Fruit fly (Drosophila melanogaster) whole organism, wandering third instar larva: ENCODE results near the gene CG13924.

Experiments used
- Abd-B ChIP-seq: fragments of >200 bp; optimal IDR thresholded peaks from 2 replicates; lab custom pipeline; 2017; ENCODE audit warnings: missing biosample characterization, missing genetic modification characterization
- CG32264 ChIP-seq: fragments of 200-800 bp; sonication (Bioruptor generic); optimal IDR thresholded peaks from 2 replicates; lab custom pipeline; 2016; ENCODE audit warnings: missing biosample characterization, missing genetic modification characterization
- CG9705 ChIP-seq: fragments of 200-800 bp; sonication (Bioruptor generic); optimal IDR thresholded peaks from 2 replicates; lab custom pipeline; 2018; ENCODE audit warnings: missing biosample characterization, mild to moderate bottlenecking, missing genetic modification characterization
- CrebA ChIP-seq: fragments of 200-800 bp; sonication (Bioruptor generic); optimal IDR thresholded peaks from 2 replicates; lab custom pipeline; 2016; ENCODE audit warnings: missing biosample characterization, mild to moderate bottlenecking, missing genetic modification characterization, borderline replicate concordance
- HLH106 ChIP-seq: fragments of 200-800 bp; optimal IDR thresholded peaks from 3 replicates; lab custom pipeline; 2019; ENCODE audit warnings: missing biosample characterization, mild to moderate bottlenecking, missing genetic modification characterization, moderate library complexity
- Hnf4 ChIP-seq: fragments of 200-800 bp; sonication (Bioruptor generic); optimal IDR thresholded peaks from 2 replicates; lab custom pipeline; 2016; ENCODE audit warnings: missing biosample characterization, mild to moderate bottlenecking, missing genetic modification characterization
- Hr83 ChIP-seq: fragments of 200-300 bp; sonication (Bioruptor generic); optimal IDR thresholded peaks from 2 replicates; lab custom pipeline; 2016; ENCODE audit warnings: missing biosample characterization, mild to moderate bottlenecking, missing genetic modification characterization, moderate library complexity; ENCODE audit not compliant: poor library complexity, severe bottlenecking
- Jra ChIP-seq: sonication (Bioruptor generic); optimal IDR thresholded peaks from 2 replicates; lab custom pipeline; 2016; ENCODE audit warnings: missing biosample characterization, missing genetic modification characterization
- Myc ChIP-seq: fragments of >200 bp; optimal IDR thresholded peaks from 2 replicates; lab custom pipeline; 2017
- N ChIP-seq: fragments of >200 bp; optimal IDR thresholded peaks from 2 replicates; lab custom pipeline; 2018; ENCODE audit warnings: missing biosample characterization, missing external identifiers, missing genetic modification characterization
- OdsH ChIP-seq: fragments of 200-800 bp; sonication (Bioruptor generic); optimal IDR thresholded peaks from 2 replicates; lab custom pipeline; 2016; ENCODE audit warnings: missing biosample characterization, mild to moderate bottlenecking, missing genetic modification characterization
- Rel ChIP-seq, 2 experiments: fragments of 200-800 bp; sonication (Bioruptor generic) in 1 of 2; optimal IDR thresholded peaks; 2 replicates in 1 of 2; 3 replicates in 1 of 2; lab custom pipeline; 2016 to 2019; ENCODE audit warnings: mild to moderate bottlenecking in 2 of 2, missing biosample characterization in 2 of 2, missing genetic modification characterization in 2 of 2, moderate library complexity in 1 of 2
- Sp1 ChIP-seq: fragments of 200-800 bp; sonication (Bioruptor generic); optimal IDR thresholded peaks from 3 replicates; lab custom pipeline; 2019; ENCODE audit warnings: missing biosample characterization, mild to moderate bottlenecking, missing genetic modification characterization, moderate library complexity
- Vsx2 ChIP-seq: fragments of 200-300, 225-300 bp; sonication (Bioruptor generic); optimal IDR thresholded peaks from 2 replicates; lab custom pipeline; 2018; ENCODE audit warnings: missing biosample characterization, missing genetic modification characterization; ENCODE audit not compliant: partially characterized antibody
- br ChIP-seq: fragments of 200-800 bp; sonication (Bioruptor generic); optimal IDR thresholded peaks from 2 replicates; lab custom pipeline; 2016; ENCODE audit warnings: missing biosample characterization, missing genetic modification characterization
- brk ChIP-seq: fragments of 200-800 bp; sonication (Bioruptor generic); optimal IDR thresholded peaks from 2 replicates; lab custom pipeline; 2016; ENCODE audit warnings: missing biosample characterization, mild to moderate bottlenecking, missing genetic modification characterization
- dl ChIP-seq, 2 experiments: fragments of 175-275, 200-275 bp in 1 of 2; fragments of 200-275 bp in 1 of 2; sonication (Bioruptor generic); optimal IDR thresholded peaks; lab custom pipeline; 2018; ENCODE audit warnings: mild to moderate bottlenecking in 2 of 2, missing biosample characterization in 2 of 2, missing genetic modification characterization in 2 of 2, moderate library complexity in 2 of 2; ENCODE audit not compliant: partially characterized antibody in 2 of 2, insufficient read depth in 1 of 2
- dsf ChIP-seq: sonication (Bioruptor generic); optimal IDR thresholded peaks from 2 replicates; lab custom pipeline; 2016; ENCODE audit warnings: missing biosample characterization, missing genetic modification characterization, borderline replicate concordance
- ey ChIP-seq: fragments of 200-800 bp; sonication (Bioruptor generic); optimal IDR thresholded peaks from 2 replicates; lab custom pipeline; 2016; ENCODE audit warnings: missing biosample characterization, missing genetic modification characterization
- foxo ChIP-seq, 2 experiments: fragments of 200-800 bp; sonication (Bioruptor generic); optimal IDR thresholded peaks; 2 replicates in 1 of 2; 3 replicates in 1 of 2; lab custom pipeline; 2016 to 2017; ENCODE audit warnings: missing biosample characterization in 2 of 2, missing genetic modification characterization in 2 of 2
- fru ChIP-seq: fragments of 200-800 bp; sonication (Bioruptor generic); optimal IDR thresholded peaks from 3 replicates; lab custom pipeline; 2016; ENCODE audit warnings: missing biosample characterization, mild to moderate bottlenecking, missing genetic modification characterization
- h ChIP-seq: fragments of 200-800 bp; sonication (Bioruptor generic); optimal IDR thresholded peaks from 3 replicates; lab custom pipeline; 2016; ENCODE audit warnings: missing biosample characterization, mild to moderate bottlenecking, missing genetic modification characterization
- jim ChIP-seq: fragments of 175-275, 200-325 bp; sonication (Bioruptor generic); optimal IDR thresholded peaks from 2 replicates; lab custom pipeline; 2016; ENCODE audit warnings: missing biosample characterization, mild to moderate bottlenecking, missing genetic modification characterization
- lola ChIP-seq: fragments of >200 bp; optimal IDR thresholded peaks from 2 replicates; lab custom pipeline; 2017; ENCODE audit warnings: missing biosample characterization, missing genetic modification characterization
- psq ChIP-seq: fragments of 200-800 bp; sonication (Bioruptor generic); optimal IDR thresholded peaks from 3 replicates; lab custom pipeline; 2017; ENCODE audit warnings: missing biosample characterization, mild to moderate bottlenecking, missing genetic modification characterization, moderate library complexity
- sage ChIP-seq: fragments of 200-800 bp; sonication (Bioruptor generic); optimal IDR thresholded peaks from 2 replicates; lab custom pipeline; 2016; ENCODE audit warnings: missing biosample characterization, mild to moderate bottlenecking, missing genetic modification characterization

CG13924 gene

dm6 chr3L:1905273-1905672 lies 35.5 kb downstream of the CG13924 start:
- TF ChIP-seq ey, result peak; percentile 8
- TF ChIP-seq psq (GFP tag; lab: Kevin White, UChicago), result no peak
- TF ChIP-seq N (GFP tag; lab: Kevin White, UChicago), result no peak
- TF ChIP-seq sage (GFP tag; lab: Kevin White, UChicago), result no peak
- no peak for TF ChIP-seq Rel (GFP tag; optimal IDR thresholded peaks at IDR 0.05; lab: Kevin White, UChicago)
- no peak for TF ChIP-seq Rel (tag; optimal IDR thresholded peaks at IDR 0.05; lab: Kevin White, UChicago)
- no peak for TF ChIP-seq jim (GFP tag; lab: Kevin White, UChicago)
- TF ChIP-seq dl (GFP tag; optimal IDR thresholded peaks at IDR 0.05; lab: Kevin White, UChicago; ENCODE audit: insufficient read depth in 1 of 2, partially characterized antibody in 2 of 2), result no peak
- TF ChIP-seq Hr83 (GFP tag; lab: Kevin White, UChicago), result no peak
- TF ChIP-seq CG32264 (GFP tag; lab: Kevin White, UChicago), result no peak
- TF ChIP-seq OdsH, result peak; percentile 9
- peak; percentile 2 for TF ChIP-seq fru (GFP tag; lab: Kevin White, UChicago)

dm6 chr3L:1906208-1906607 lies 36.4 kb downstream of the CG13924 start:
- TF ChIP-seq dl (GFP tag; optimal IDR thresholded peaks at IDR 0.05; lab: Kevin White, UChicago; ENCODE audit: insufficient read depth in 1 of 2, partially characterized antibody in 2 of 2) (no peak), Vsx2 (GFP tag; lab: Kevin White, UChicago) (no peak), Hr83 (GFP tag; lab: Kevin White, UChicago) (no peak), h (GFP tag; lab: Kevin White, UChicago) (no peak)

- TF ChIP-seq N (GFP tag; lab: Kevin White, UChicago), result no peak
- no peak for TF ChIP-seq brk (GFP tag; lab: Kevin White, UChicago)
- TF ChIP-seq dsf (GFP tag; lab: Kevin White, UChicago), result no peak
- TF ChIP-seq Sp1 (GFP tag; lab: Kevin White, UChicago), result no peak
- no peak for TF ChIP-seq Hr83 (GFP tag; lab: Kevin White, UChicago)
- no peak for TF ChIP-seq HLH106 (tag; lab: Kevin White, UChicago)
- TF ChIP-seq CG9705, result no peak
- no peak for TF ChIP-seq Jra
- no peak for TF ChIP-seq foxo (GFP tag; optimal IDR thresholded peaks at IDR 0.05; lab: Kevin White, UChicago)
- TF ChIP-seq Hnf4 (GFP tag; lab: Kevin White, UChicago), result no peak
- TF ChIP-seq psq (GFP tag; lab: Kevin White, UChicago), result no peak
- TF ChIP-seq Abd-B (GFP tag; lab: Kevin White, UChicago), result no peak
- no peak for TF ChIP-seq Vsx2 (GFP tag; lab: Kevin White, UChicago)
- TF ChIP-seq sage (GFP tag; lab: Kevin White, UChicago), result no peak
- no peak for TF ChIP-seq lola (GFP tag; lab: Kevin White, UChicago)
These were observed 39.2 kb downstream of the CG13924 start for dm6 chr3L:1909000-1909399.

- no peak for TF ChIP-seq Abd-B (GFP tag; lab: Kevin White, UChicago)
- no peak for TF ChIP-seq Hr83 (GFP tag; lab: Kevin White, UChicago)
- TF ChIP-seq dl (GFP tag; optimal IDR thresholded peaks at IDR 0.05; lab: Kevin White, UChicago; ENCODE audit: insufficient read depth in 1 of 2, partially characterized antibody in 2 of 2), result no peak
- no peak for TF ChIP-seq CrebA (GFP tag; lab: Kevin White, UChicago)
- no peak for TF ChIP-seq br (GFP tag; lab: Kevin White, UChicago)
- TF ChIP-seq fru (GFP tag; lab: Kevin White, UChicago), result no peak
- no peak for TF ChIP-seq N (GFP tag; lab: Kevin White, UChicago)
- no peak for TF ChIP-seq foxo (GFP tag; optimal IDR thresholded peaks at IDR 0.05; lab: Kevin White, UChicago)
- TF ChIP-seq dsf (GFP tag; lab: Kevin White, UChicago), result no peak
- no peak for TF ChIP-seq Sp1 (GFP tag; lab: Kevin White, UChicago)
- no peak for TF ChIP-seq HLH106 (tag; lab: Kevin White, UChicago)
- TF ChIP-seq brk (GFP tag; lab: Kevin White, UChicago), result no peak
- no peak for TF ChIP-seq ey
- no peak for TF ChIP-seq Myc
These were observed 40.3 kb downstream of the CG13924 start, which contains the start of gene dsb for dm6 chr3L:1910107-1910506. TSS of gene dsb (minus strand) at chr3L:1910197.

- TF ChIP-seq OdsH (no peak), Vsx2 (GFP tag; lab: Kevin White, UChicago) (no peak), N (GFP tag; lab: Kevin White, UChicago) (no peak), HLH106 (tag; lab: Kevin White, UChicago) (no peak), Abd-B (GFP tag; lab: Kevin White, UChicago) (no peak)
These were observed 44.8 kb downstream of the CG13924 start for dm6 chr3L:1914668-1915067.
